Fruit fly (Drosophila melanogaster): ENCODE measurements around the gene Nup98-96.

- TF ChIP-seq cnc (optimal IDR thresholded peaks at IDR 0.05) (no peak), CG14711 (tag; optimal IDR thresholded peaks at IDR 0.05) (peak; percentile 3), CG7101 (tag; optimal IDR thresholded peaks at IDR 0.05) (no peak), cic (GFP tag; optimal IDR thresholded peaks at IDR 0.05) (peak; percentile 24), CG5204 (GFP tag; optimal IDR thresholded peaks at IDR 0.05) (no peak)
These were observed 48.4 kb downstream of the Nup98-96 start, which contains the start of the genes Hmgcr and Rpn9 for dm6 chr3R:23732990-23733512.
